Worm (Caenorhabditis elegans): ENCODE data around the gene F58F9.3.

DNA sequence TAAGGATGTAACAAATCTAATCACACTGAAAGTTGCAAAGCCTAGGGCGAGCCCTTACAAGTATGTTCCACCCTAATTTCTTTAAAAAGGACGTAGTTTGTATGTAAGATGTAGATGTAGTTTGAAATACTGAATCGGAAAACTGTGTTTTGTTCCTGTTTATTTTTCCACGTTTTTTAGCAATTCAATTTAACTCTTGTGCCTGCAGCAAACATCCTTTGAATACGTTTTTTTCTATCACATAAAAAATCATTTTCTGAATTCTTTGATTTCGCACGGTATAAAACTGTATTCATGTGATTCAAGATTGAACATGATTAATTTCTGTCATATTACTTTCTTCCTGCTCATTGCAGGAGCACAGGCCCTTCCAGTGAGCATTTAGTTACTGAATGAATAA, 7.0 kb downstream of the F58F9.3 start, which contains the start of gene F58F9.9:
- TF ChIP-seq klf-2 (GFP tag; conservative IDR thresholded peaks at IDR 0.05): no peak
- TF ChIP-seq T22C8.4 (GFP tag; IDR thresholded peaks at IDR 0.05): no peak
- no peak for TF ChIP-seq ztf-29 (GFP tag; IDR thresholded peaks at IDR 0.05)

Measured in whole organism, midembryonic.